Worm (Caenorhabditis elegans): ENCODE data around the gene glrx-3.

glrx-3 gene

DNA sequence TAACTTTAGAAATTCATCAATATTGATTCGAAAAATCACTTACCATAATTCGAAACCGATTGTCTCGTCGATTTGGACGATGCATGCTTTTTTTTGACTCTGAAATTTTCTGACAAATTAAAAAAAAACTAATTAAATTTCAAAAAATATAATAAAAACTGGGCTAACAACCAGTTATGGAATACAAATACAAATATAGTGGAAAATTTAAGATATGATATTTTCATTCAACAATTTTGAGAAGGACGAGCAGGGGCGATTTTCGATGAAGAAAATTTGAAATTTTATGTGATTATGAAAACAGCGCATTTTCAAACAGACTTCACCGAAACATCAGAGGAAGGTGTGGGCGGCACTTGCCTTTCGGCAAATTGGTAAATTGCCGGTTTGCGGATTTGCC lies 41.2 kb upstream of the glrx-3 start, which contains the start of gene F13A2.1:
TSS of gene F13A2.1 (minus strand) at position 101 of the 400 bp plus-strand sequence.
- TF ChIP-seq efl-1 (optimal IDR thresholded peaks at IDR 0.05) (no peak), efl-1 (GFP tag; optimal IDR thresholded peaks at IDR 0.05 in 1 of 2) (peak in 1 of 2 experiments; percentile 48), zag-1 (tag; optimal IDR thresholded peaks at IDR 0.05) (no peak)

DNA sequence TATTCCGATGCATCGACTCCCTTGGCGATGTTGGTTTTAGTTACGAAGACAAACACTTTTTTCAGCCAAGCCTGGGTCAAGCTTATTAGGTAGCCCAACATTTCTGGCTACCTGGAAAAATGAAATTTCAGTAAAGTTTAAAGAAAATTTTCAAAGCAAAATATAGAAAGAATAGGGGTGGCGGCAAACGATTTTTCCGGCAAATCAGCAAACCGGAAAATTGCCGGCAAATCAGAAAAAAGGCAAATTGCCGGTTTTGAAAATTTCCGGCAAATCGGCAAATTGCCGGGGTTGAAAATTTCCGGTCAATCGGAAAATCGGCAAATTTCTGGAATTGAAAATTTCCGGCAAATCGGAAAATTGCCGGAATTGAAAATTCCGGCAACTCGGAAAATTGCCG lies 36.5 kb upstream of the glrx-3 start, which contains the start of gene F32D1.8:
TSS of gene F32D1.8 (minus strand) at position 101 of the 400 bp plus-strand sequence.
- TF ChIP-seq ceh-8 (GFP tag; optimal IDR thresholded peaks at IDR 0.05) (no peak), snu-23 (GFP tag; optimal IDR thresholded peaks at IDR 0.05) (no peak), tbx-2 (tag; optimal IDR thresholded peaks at IDR 0.05) (no peak), lin-14 (GFP tag; optimal IDR thresholded peaks at IDR 0.05) (no peak), efl-3 (GFP tag; optimal IDR thresholded peaks at IDR 0.05) (no peak), nhr-71 (tag; optimal IDR thresholded peaks at IDR 0.05) (no peak), hpl-2 (GFP tag; optimal IDR thresholded peaks at IDR 0.05) (no peak), xbp-1 (tag; optimal IDR thresholded peaks at IDR 0.05) (no peak), elt-3 (tag; optimal IDR thresholded peaks at IDR 0.05) (no peak), lin-13 (GFP tag; optimal IDR thresholded peaks at IDR 0.05) (no peak), lir-3 (tag; optimal IDR thresholded peaks at IDR 0.05; ENCODE audit: poor library complexity) (no peak), nhr-20 (tag; optimal IDR thresholded peaks at IDR 0.05) (no peak), nhr-47 (tag; optimal IDR thresholded peaks at IDR 0.05) (no peak), pag-3 (tag; optimal IDR thresholded peaks at IDR 0.05; ENCODE audit: borderline replicate concordance, insufficient read depth) (no peak), nhr-28 (tag; optimal IDR thresholded peaks at IDR 0.05) (no peak), C16A3.4 (tag; optimal IDR thresholded peaks at IDR 0.05) (no peak), fkh-10 (GFP tag; optimal IDR thresholded peaks at IDR 0.05) (no peak)

DNA sequence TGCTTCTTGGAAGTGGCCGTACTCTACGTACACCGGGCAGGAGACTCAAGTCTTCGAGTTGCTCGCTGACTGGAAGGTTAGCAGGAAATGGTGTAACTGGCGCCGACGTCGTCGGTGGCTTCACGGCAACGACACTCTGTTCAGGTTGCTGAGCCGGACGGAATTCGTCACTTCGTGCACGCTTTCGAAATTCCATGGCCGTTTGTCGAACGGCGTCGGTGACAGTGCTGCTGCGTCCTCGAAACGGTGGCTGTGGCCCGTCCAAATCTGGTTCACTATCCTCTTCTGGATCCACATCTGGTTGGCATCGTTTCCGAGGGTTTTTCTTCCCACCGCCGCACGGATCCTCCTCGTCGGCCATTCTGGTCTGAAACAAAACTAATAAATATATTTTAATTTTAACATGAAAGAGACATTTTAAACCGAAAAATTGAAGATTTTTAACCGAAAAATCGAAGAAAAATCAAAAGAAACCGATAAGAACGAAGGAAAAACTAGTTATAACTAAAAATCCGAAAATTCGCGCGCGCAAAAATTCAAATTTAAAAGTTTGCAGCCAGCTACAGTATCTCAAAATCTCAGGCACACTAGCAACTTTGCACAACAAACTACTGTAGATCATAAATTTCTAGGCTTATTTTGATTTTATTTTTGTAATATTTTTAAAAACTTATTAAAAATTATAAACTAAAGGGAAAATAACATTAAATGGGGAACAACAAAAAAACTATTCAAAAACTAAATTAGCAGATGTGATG lies 34.9 kb upstream of the glrx-3 start, which contains the start of gene F32D1.7:
TSS of gene F32D1.7 (minus strand) at position 367 of the 758 bp plus-strand sequence.
- no peak for TF ChIP-seq zag-1 (tag; optimal IDR thresholded peaks at IDR 0.05)
- TF ChIP-seq lin-13 (GFP tag; optimal IDR thresholded peaks at IDR 0.05), result no peak
- TF ChIP-seq dsc-1 (tag; optimal IDR thresholded peaks at IDR 0.05), result no peak
- TF ChIP-seq nhr-76 (tag; optimal IDR thresholded peaks at IDR 0.05), result no peak
- no peak for TF ChIP-seq lin-15B (tag; optimal IDR thresholded peaks at IDR 0.05)
- TF ChIP-seq hpl-2 (GFP tag; optimal IDR thresholded peaks at IDR 0.05), result no peak

DNA sequence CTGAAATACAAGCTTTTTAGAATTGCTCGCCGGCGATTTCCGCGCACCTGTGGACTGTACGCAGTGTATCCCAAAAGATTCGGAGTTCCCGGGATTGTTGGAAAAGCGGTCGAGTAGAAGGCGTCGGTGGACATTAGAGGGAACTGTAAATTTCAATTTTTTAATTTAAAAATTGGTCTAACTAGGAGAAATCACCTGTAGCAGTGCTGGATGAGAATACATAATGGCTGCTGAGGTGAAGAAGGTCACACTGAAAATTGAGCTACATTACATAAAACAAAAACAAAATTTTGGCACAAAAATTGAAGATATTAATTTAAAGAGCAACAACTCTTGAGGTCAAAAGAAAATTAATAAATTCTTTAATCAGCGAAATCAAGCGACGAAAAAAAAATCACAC lies 33.5 kb upstream of the glrx-3 start, which contains the start of gene neg-1:
TSS of gene neg-1 (minus strand) at position 250 of the 400 bp plus-strand sequence.
- TF ChIP-seq ceh-88 (GFP tag; IDR thresholded peaks at IDR 0.05) (no peak), rnt-1 (tag; optimal IDR thresholded peaks at IDR 0.05) (no peak), nhr-76 (tag; optimal IDR thresholded peaks at IDR 0.05) (no peak), jun-1 (tag; optimal IDR thresholded peaks at IDR 0.05) (no peak), snu-23 (GFP tag; optimal IDR thresholded peaks at IDR 0.05) (no peak), nhr-237 (tag; optimal IDR thresholded peaks at IDR 0.05) (no peak)

DNA sequence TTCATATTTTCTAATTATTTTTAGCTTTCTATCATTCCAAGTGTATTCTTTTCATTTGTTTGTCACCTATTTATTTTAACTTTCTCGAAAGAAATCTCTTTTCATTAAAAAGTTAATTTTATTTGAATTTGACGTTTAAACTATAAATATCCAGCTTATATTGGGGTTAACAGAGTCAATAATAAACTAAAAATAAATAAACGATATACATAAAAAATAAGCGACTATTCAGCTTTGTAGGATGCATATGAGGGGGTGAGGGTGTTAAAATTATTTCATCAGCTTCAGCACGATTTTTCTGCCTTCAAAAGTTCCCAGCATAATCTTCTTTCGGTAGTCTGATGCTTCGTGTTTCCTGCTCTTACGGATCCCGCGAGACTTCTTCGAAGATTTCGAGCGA lies 32.5 kb upstream of the glrx-3 start:
- TF ChIP-seq fkh-8 (tag; optimal IDR thresholded peaks at IDR 0.05), result no peak

DNA sequence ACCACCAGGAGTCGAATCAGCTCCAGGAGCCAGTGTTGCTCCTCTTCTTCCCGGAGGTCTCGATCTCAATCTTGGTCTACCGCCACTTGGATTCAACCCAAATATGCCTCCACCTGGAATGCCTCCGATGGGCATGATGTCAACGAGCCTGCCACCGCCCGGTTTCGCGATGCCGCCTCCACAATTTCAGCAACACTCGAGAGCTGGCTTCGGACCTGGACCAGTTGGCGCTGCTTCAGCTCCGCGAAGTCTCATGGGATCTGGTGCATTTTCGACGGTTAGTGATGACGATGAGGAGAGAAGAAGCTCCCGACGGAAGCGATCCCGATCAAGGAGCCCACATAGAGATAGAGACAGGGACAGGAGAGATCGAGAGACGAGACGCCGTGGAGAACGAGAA lies 31.9 kb upstream of the glrx-3 start:
- TF ChIP-seq efl-1 (optimal IDR thresholded peaks at IDR 0.05) (no peak), efl-1 (GFP tag; optimal IDR thresholded peaks at IDR 0.05 in 1 of 2) (peak in 1 of 2 experiments; percentile 89), ces-1 (GFP tag; optimal IDR thresholded peaks at IDR 0.05) (no peak), mab-9 (GFP tag; IDR thresholded peaks at IDR 0.05) (no peak), lin-35 (GFP tag; optimal IDR thresholded peaks at IDR 0.05) (no peak), ama-1 (optimal IDR thresholded peaks at IDR 0.05) (no peak)

Data from whole organism, L1 larva.